Fruit fly (Drosophila melanogaster): ENCODE data around the gene CG13054.

The CG13054 gene

dm6 chr3L:16290850-16291249 is 33.9 kb upstream of the CG13054 start, which contains the start of gene CG13045:
CG13045 (minus strand) TSS chr3L:16290950.
- TF ChIP-seq CG9948 (tag; optimal IDR thresholded peaks at IDR 0.05) (no peak), EcR (GFP tag; optimal IDR thresholded peaks at IDR 0.05) (no peak), fd96Ca (GFP tag; IDR thresholded peaks at IDR 0.05) (no peak), rn (GFP tag; IDR thresholded peaks at IDR 0.05) (no peak), CG34367 (tag; optimal IDR thresholded peaks at IDR 0.05) (no peak), Pif1A (GFP tag; optimal IDR thresholded peaks at IDR 0.05) (no peak), CG32121 (GFP tag; IDR thresholded peaks at IDR 0.05) (no peak), Pif1B (GFP tag; optimal IDR thresholded peaks at IDR 0.05) (no peak), Ets98B (GFP tag; IDR thresholded peaks at IDR 0.05) (no peak), D1 (tag; optimal IDR thresholded peaks at IDR 0.05) (no peak), CG17806 (tag; optimal IDR thresholded peaks at IDR 0.05) (no peak), gl (tag; optimal IDR thresholded peaks at IDR 0.05) (no peak), CG8301 (tag; optimal IDR thresholded peaks at IDR 0.05) (no peak), CG4496 (GFP tag; IDR thresholded peaks at IDR 0.05) (no peak), CG14655 (GFP tag; optimal IDR thresholded peaks at IDR 0.05) (no peak), CG13204 (GFP tag; optimal IDR thresholded peaks at IDR 0.05) (no peak)

- TF ChIP-seq CG17806 (tag; optimal IDR thresholded peaks at IDR 0.05) (peak; percentile 22), Snoo (tag; optimal IDR thresholded peaks at IDR 0.05) (no peak), CG32121 (GFP tag; IDR thresholded peaks at IDR 0.05) (no peak), CG10348 (GFP tag; IDR thresholded peaks at IDR 0.05) (no peak), CG15710 (tag; optimal IDR thresholded peaks at IDR 0.05) (peak; percentile 5), Ets98B (GFP tag; IDR thresholded peaks at IDR 0.05) (no peak), CG9948 (tag; optimal IDR thresholded peaks at IDR 0.05) (peak; percentile 32), Pif1B (GFP tag; optimal IDR thresholded peaks at IDR 0.05) (no peak), CG13204 (GFP tag; optimal IDR thresholded peaks at IDR 0.05) (no peak), EcR (GFP tag; optimal IDR thresholded peaks at IDR 0.05) (no peak), CG8159 (tag; optimal IDR thresholded peaks at IDR 0.05) (peak; percentile 10), rn (GFP tag; IDR thresholded peaks at IDR 0.05) (no peak), CG12605 (GFP tag; IDR thresholded peaks at IDR 0.05) (no peak), CG14655 (GFP tag; optimal IDR thresholded peaks at IDR 0.05) (peak; percentile 52), CG4496 (GFP tag; IDR thresholded peaks at IDR 0.05) (no peak), fd96Ca (GFP tag; IDR thresholded peaks at IDR 0.05) (no peak), CG34367 (tag; optimal IDR thresholded peaks at IDR 0.05) (peak; percentile 3), gl (tag; optimal IDR thresholded peaks at IDR 0.05) (no peak), CG8301 (tag; optimal IDR thresholded peaks at IDR 0.05) (no peak), D1 (tag; optimal IDR thresholded peaks at IDR 0.05) (no peak), Pif1A (GFP tag; optimal IDR thresholded peaks at IDR 0.05) (peak; percentile 25)
These were observed 32.1 kb upstream of the CG13054 start for dm6 chr3L:16289067-16289466.

dm6 chr3L:16288322-16288721 is 31.3 kb upstream of the CG13054 start, which contains the start of gene CG13046:
CG13046 (minus strand) TSS chr3L:16288422.
- TF ChIP-seq CG32121 (GFP tag; IDR thresholded peaks at IDR 0.05) = no peak
- TF ChIP-seq EcR (GFP tag; optimal IDR thresholded peaks at IDR 0.05) = no peak
- TF ChIP-seq CG17806 (tag; optimal IDR thresholded peaks at IDR 0.05) = no peak
- TF ChIP-seq Snoo (tag; optimal IDR thresholded peaks at IDR 0.05) = no peak
- TF ChIP-seq CG10348 (GFP tag; IDR thresholded peaks at IDR 0.05) = no peak
- TF ChIP-seq fd96Ca (GFP tag; IDR thresholded peaks at IDR 0.05) = no peak
- TF ChIP-seq Pif1A (GFP tag; optimal IDR thresholded peaks at IDR 0.05) = no peak
- no peak for TF ChIP-seq CG9948 (tag; optimal IDR thresholded peaks at IDR 0.05)
- TF ChIP-seq Pif1B (GFP tag; optimal IDR thresholded peaks at IDR 0.05) = no peak
- TF ChIP-seq CG8301 (tag; optimal IDR thresholded peaks at IDR 0.05) = no peak

dm6 chr3L:16286258-16286657 is 29.3 kb upstream of the CG13054 start:
- TF ChIP-seq CG34367 (tag; optimal IDR thresholded peaks at IDR 0.05) = peak; percentile 67
- no peak for TF ChIP-seq Ets98B (GFP tag; IDR thresholded peaks at IDR 0.05)
- peak; percentile 87 for TF ChIP-seq EcR (GFP tag; optimal IDR thresholded peaks at IDR 0.05)
- no peak for TF ChIP-seq CG4496 (GFP tag; IDR thresholded peaks at IDR 0.05)
- no peak for TF ChIP-seq CG8301 (tag; optimal IDR thresholded peaks at IDR 0.05)
- no peak for TF ChIP-seq CG12605 (GFP tag; IDR thresholded peaks at IDR 0.05)
- TF ChIP-seq Snoo (tag; optimal IDR thresholded peaks at IDR 0.05) = peak; percentile 7
- TF ChIP-seq CG14655 (GFP tag; optimal IDR thresholded peaks at IDR 0.05) = peak; percentile 27
- peak; percentile 76 for TF ChIP-seq CG17806 (tag; optimal IDR thresholded peaks at IDR 0.05)
- TF ChIP-seq CG15710 (tag; optimal IDR thresholded peaks at IDR 0.05) = peak; percentile 86
- TF ChIP-seq CG9948 (tag; optimal IDR thresholded peaks at IDR 0.05) = peak; percentile 70
- peak; percentile 89 for TF ChIP-seq CG8159 (tag; optimal IDR thresholded peaks at IDR 0.05)
- peak; percentile 53 for TF ChIP-seq gl (tag; optimal IDR thresholded peaks at IDR 0.05)
- TF ChIP-seq D1 (tag; optimal IDR thresholded peaks at IDR 0.05) = peak; percentile 62
- peak; percentile 33 for TF ChIP-seq CG13204 (GFP tag; optimal IDR thresholded peaks at IDR 0.05)
- no peak for TF ChIP-seq CG10348 (GFP tag; IDR thresholded peaks at IDR 0.05)
- TF ChIP-seq Pif1A (GFP tag; optimal IDR thresholded peaks at IDR 0.05) = peak; percentile 65
- peak; percentile 56 for TF ChIP-seq Pif1B (GFP tag; optimal IDR thresholded peaks at IDR 0.05)
- TF ChIP-seq fd96Ca (GFP tag; IDR thresholded peaks at IDR 0.05) = no peak
- no peak for TF ChIP-seq CG32121 (GFP tag; IDR thresholded peaks at IDR 0.05)
- no peak for TF ChIP-seq rn (GFP tag; IDR thresholded peaks at IDR 0.05)

dm6 chr3L:16285346-16285911 is 28.4 kb upstream of the CG13054 start, which contains the start of gene CG13047:
CG13047 (minus strand) TSS chr3L:16285396.
- TF ChIP-seq CG32121 (GFP tag; IDR thresholded peaks at IDR 0.05) (no peak), CG13204 (GFP tag; optimal IDR thresholded peaks at IDR 0.05) (no peak), CG12605 (GFP tag; IDR thresholded peaks at IDR 0.05) (no peak), Ets98B (GFP tag; IDR thresholded peaks at IDR 0.05) (no peak), rn (GFP tag; IDR thresholded peaks at IDR 0.05) (no peak), Pif1A (GFP tag; optimal IDR thresholded peaks at IDR 0.05) (no peak), Snoo (tag; optimal IDR thresholded peaks at IDR 0.05) (no peak), D1 (tag; optimal IDR thresholded peaks at IDR 0.05) (no peak), CG34367 (tag; optimal IDR thresholded peaks at IDR 0.05) (peak; percentile 1), CG14655 (GFP tag; optimal IDR thresholded peaks at IDR 0.05) (peak; percentile 17), CG15710 (tag; optimal IDR thresholded peaks at IDR 0.05) (peak; percentile 29), Pif1B (GFP tag; optimal IDR thresholded peaks at IDR 0.05) (no peak), gl (tag; optimal IDR thresholded peaks at IDR 0.05) (no peak), CG8159 (tag; optimal IDR thresholded peaks at IDR 0.05) (peak; percentile 55), CG4496 (GFP tag; IDR thresholded peaks at IDR 0.05) (0 out of 3 replicates have a peak, but pooled peaks have one; percentile 17), fd96Ca (GFP tag; IDR thresholded peaks at IDR 0.05) (no peak), EcR (GFP tag; optimal IDR thresholded peaks at IDR 0.05) (no peak), CG9948 (tag; optimal IDR thresholded peaks at IDR 0.05) (peak; percentile 52), CG17806 (tag; optimal IDR thresholded peaks at IDR 0.05) (peak; percentile 33), CG10348 (GFP tag; IDR thresholded peaks at IDR 0.05) (no peak)
